Fruit fly (Drosophila melanogaster) whole organism, pupa: ENCODE measurements around the gene tadr.

ENCODE experiments used
- CG12605 ChIP-seq: fragments of 200-800 bp; sonication (Bioruptor generic); IDR thresholded peaks from 2 replicates; pipeline ENCODE4 v1.3.6; 2022; ENCODE audit warnings: missing biosample characterization, missing genetic modification characterization
- CG14655 ChIP-seq: fragments of 200-800 bp; sonication (Bioruptor generic); optimal IDR thresholded peaks from 3 replicates; lab custom pipeline; 2017; ENCODE audit warnings: mild to moderate bottlenecking, missing biosample characterization, missing genetic modification reagents, missing genetic modification characterization
- CG15710 ChIP-seq: fragments of 200-800 bp; sonication (Bioruptor generic); optimal IDR thresholded peaks from 2 replicates; lab custom pipeline; 2018; ENCODE audit warnings: missing biosample characterization, mild to moderate bottlenecking, missing genetic modification characterization, moderate library complexity
- CG32121 ChIP-seq: fragments of 200-800 bp; sonication (Bioruptor generic); IDR thresholded peaks from 2 replicates; pipeline ENCODE4 v1.3.6; 2022; ENCODE audit warnings: missing biosample characterization, missing genetic modification characterization
- CG8159 ChIP-seq: fragments of 200-800 bp; sonication (Bioruptor generic); optimal IDR thresholded peaks from 3 replicates; lab custom pipeline; 2018; ENCODE audit warnings: missing biosample characterization, mild to moderate bottlenecking, missing genetic modification characterization, moderate library complexity
- D1 ChIP-seq: fragments of 200-800 bp; sonication (Bioruptor generic); optimal IDR thresholded peaks from 2 replicates; lab custom pipeline; 2018; ENCODE audit warnings: missing biosample characterization, mild to moderate bottlenecking, missing genetic modification characterization, moderate library complexity
- EcR ChIP-seq: fragments of 200-800 bp; sonication (Bioruptor generic); optimal IDR thresholded peaks from 3 replicates; lab custom pipeline; 2019; ENCODE audit warnings: missing biosample characterization, missing genetic modification characterization, mild to moderate bottlenecking, moderate library complexity, missing genetic modification reagents

dm6 chr2L:21035704-21036369, 39.4 kb upstream of the tadr start:
- no peak for TF ChIP-seq EcR (GFP tag; lab: Kevin White, UChicago)
- TF ChIP-seq CG15710 (tag; lab: Kevin White, UChicago): no peak
- TF ChIP-seq CG32121 (GFP tag; lab: Robert Waterston, UW): no peak
- no peak for TF ChIP-seq D1 (tag; lab: Kevin White, UChicago)
- no peak for TF ChIP-seq CG8159
- TF ChIP-seq CG12605 (GFP tag; lab: Robert Waterston, UW): no peak
- TF ChIP-seq CG14655 (GFP tag; lab: Kevin White, UChicago): no peak
